Fruit fly (Drosophila melanogaster) whole organism, embryonic: ENCODE measurements around the gene CG17145.

Experiments used
- ATbp ChIP-seq: fragments of 200-800 bp; sonication (Bioruptor generic); optimal IDR thresholded peaks from 2 replicates; lab custom pipeline; 2017; ENCODE audit warnings: missing biosample characterization, mild to moderate bottlenecking, missing genetic modification characterization, missing genetic modification reagents
- BEAF-32 ChIP-seq: fragments of 200-800 bp; sonication (Bioruptor generic); optimal IDR thresholded peaks from 3 replicates; lab custom pipeline; 2017; ENCODE audit warnings: missing biosample characterization, missing genetic modification characterization, mild to moderate bottlenecking, moderate library complexity, missing genetic modification reagents
- Bteb2 ChIP-seq: fragments of 200-800 bp; sonication (Bioruptor generic); optimal IDR thresholded peaks from 2 replicates; lab custom pipeline; 2016; ENCODE audit warnings: missing biosample characterization, missing genetic modification characterization
- CG10209 ChIP-seq: fragments of 200-800 bp; sonication (Bioruptor generic); optimal IDR thresholded peaks from 3 replicates; lab custom pipeline; 2017; ENCODE audit warnings: missing biosample characterization, mild to moderate bottlenecking, missing genetic modification characterization, missing genetic modification reagents
- CG10321 ChIP-seq: fragments of 200-800 bp; sonication (Bioruptor generic); IDR thresholded peaks from 2 replicates; pipeline ENCODE4 v1.3.6; 2022; ENCODE audit warnings: missing biosample characterization, missing genetic modification characterization
- CG10654 ChIP-seq: fragments of 200-800 bp; sonication (Bioruptor generic); optimal IDR thresholded peaks from 2 replicates; lab custom pipeline; 2016; ENCODE audit warnings: missing biosample characterization, missing genetic modification characterization
- CG11085 ChIP-seq: fragments of 200-800 bp; sonication (Bioruptor generic); IDR thresholded peaks from 2 replicates; pipeline ENCODE4 v1.3.6; 2022; ENCODE audit warnings: missing biosample characterization, missing genetic modification characterization
- CG12071 ChIP-seq: fragments of 200-800 bp; sonication (Bioruptor generic); optimal IDR thresholded peaks from 3 replicates; lab custom pipeline; 2018; ENCODE audit warnings: missing biosample characterization, mild to moderate bottlenecking, missing genetic modification characterization
- CG12104 ChIP-seq: fragments of 200-800 bp; sonication (Bioruptor generic); optimal IDR thresholded peaks from 3 replicates; lab custom pipeline; 2016; ENCODE audit warnings: missing biosample characterization, missing genetic modification characterization
- CG14441 ChIP-seq: fragments of 200-800 bp; sonication (Bioruptor generic); IDR thresholded peaks from 2 replicates; pipeline ENCODE4 v1.3.6; 2022; ENCODE audit warnings: missing biosample characterization, missing genetic modification characterization
- CG14710 ChIP-seq: fragments of 200-800 bp; sonication (Bioruptor generic); optimal IDR thresholded peaks from 3 replicates; lab custom pipeline; 2019; ENCODE audit warnings: missing biosample characterization, mild to moderate bottlenecking, missing genetic modification characterization, moderate library complexity
- CG15601 ChIP-seq: fragments of 200-800 bp; sonication (Bioruptor generic); optimal IDR thresholded peaks from 3 replicates; lab custom pipeline; 2019; ENCODE audit warnings: missing biosample characterization, mild to moderate bottlenecking, missing genetic modification characterization, moderate library complexity
- CG16779 ChIP-seq: fragments of 200-800 bp; sonication (Bioruptor generic); IDR thresholded peaks from 2 replicates; pipeline ENCODE4 v1.3.6; 2022; ENCODE audit warnings: missing biosample characterization, missing genetic modification characterization
- CG18011 ChIP-seq: fragments of 200-800 bp; sonication (Bioruptor generic); optimal IDR thresholded peaks from 2 replicates; lab custom pipeline; 2017; ENCODE audit warnings: missing biosample characterization, missing genetic modification characterization, mild to moderate bottlenecking, moderate library complexity, missing genotype
- CG18764 ChIP-seq: fragments of 200-800 bp; sonication (Bioruptor generic); optimal IDR thresholded peaks from 3 replicates; lab custom pipeline; 2016; ENCODE audit warnings: missing biosample characterization, missing genetic modification characterization
- CG2120 ChIP-seq: fragments of 200-800 bp; sonication (Bioruptor generic); optimal IDR thresholded peaks from 3 replicates; lab custom pipeline; 2016; ENCODE audit warnings: missing biosample characterization, missing genetic modification characterization
- CG31388 ChIP-seq: fragments of 200-800 bp; sonication (Bioruptor generic); optimal IDR thresholded peaks from 2 replicates; lab custom pipeline; 2016; ENCODE audit warnings: missing biosample characterization, missing genetic modification characterization
- CG32767 ChIP-seq: fragments of 200-800 bp; sonication (Bioruptor generic); IDR thresholded peaks from 2 replicates; pipeline ENCODE4 v1.3.6; 2022; ENCODE audit warnings: missing biosample characterization, missing genetic modification characterization
- CG3281 ChIP-seq: fragments of 200-800 bp; sonication (Bioruptor generic); optimal IDR thresholded peaks from 3 replicates; lab custom pipeline; 2017; ENCODE audit warnings: missing biosample characterization, mild to moderate bottlenecking, missing genetic modification characterization
- CG4424 ChIP-seq: fragments of 200-800 bp; sonication (Bioruptor generic); optimal IDR thresholded peaks from 3 replicates; lab custom pipeline; 2016; ENCODE audit warnings: missing biosample characterization, missing genetic modification characterization
- CG5953 ChIP-seq: fragments of 200-800 bp; sonication (Bioruptor generic); IDR thresholded peaks from 2 replicates; pipeline ENCODE4 v1.3.6; 2022; ENCODE audit warnings: missing biosample characterization, missing genetic modification characterization
- CG7357 ChIP-seq: fragments of 200-800 bp; sonication (Bioruptor generic); IDR thresholded peaks from 3 replicates; pipeline ENCODE4 v1.3.6; 2022; ENCODE audit warnings: missing biosample characterization, missing genetic modification characterization
- CG8089 ChIP-seq: fragments of 200-800 bp; sonication (Bioruptor generic); optimal IDR thresholded peaks from 3 replicates; lab custom pipeline; 2016; ENCODE audit warnings: missing biosample characterization, missing genetic modification characterization
- CG9797 ChIP-seq: fragments of 200-800 bp; sonication (Bioruptor generic); optimal IDR thresholded peaks from 3 replicates; lab custom pipeline; 2018; ENCODE audit warnings: missing biosample characterization, mild to moderate bottlenecking, missing genetic modification characterization
- Dll ChIP-seq: fragments of 200-800 bp; sonication (Bioruptor generic); IDR thresholded peaks from 4 replicates; pipeline ENCODE4 v1.3.6; 2022; ENCODE audit warnings: missing biosample characterization, missing genetic modification characterization; ENCODE audit not compliant: partially characterized antibody
- Fer3 ChIP-seq: fragments of 200-800 bp; sonication (Bioruptor generic); optimal IDR thresholded peaks from 2 replicates; lab custom pipeline; 2018; ENCODE audit warnings: missing biosample characterization, mild to moderate bottlenecking, missing genetic modification characterization, moderate library complexity
- HLH3B ChIP-seq: fragments of 200-800 bp; sonication (Bioruptor generic); IDR thresholded peaks from 2 replicates; pipeline ENCODE4 v1.3.6; 2022; ENCODE audit warnings: missing biosample characterization, missing genetic modification characterization
- HLH4C ChIP-seq: fragments of 200-800 bp; sonication (Bioruptor generic); IDR thresholded peaks from 3 replicates; pipeline ENCODE4 v1.3.6; 2022; ENCODE audit warnings: missing biosample characterization, missing genetic modification characterization; ENCODE audit not compliant: partially characterized antibody
- HLHmδ ChIP-seq: fragments of 200-800 bp; sonication (Bioruptor generic); optimal IDR thresholded peaks from 2 replicates; lab custom pipeline; 2018; ENCODE audit warnings: missing biosample characterization, mild to moderate bottlenecking, missing genetic modification characterization, moderate library complexity
- Kr ChIP-seq: fragments of 200-800 bp; sonication (Bioruptor generic); optimal IDR thresholded peaks from 2 replicates; lab custom pipeline; 2017; ENCODE audit warnings: missing biosample characterization, mild to moderate bottlenecking, missing genetic modification characterization
- Ptx1 ChIP-seq: fragments of 200-800 bp; sonication (Bioruptor generic); IDR thresholded peaks from 2 replicates; pipeline ENCODE4 v1.3.6; 2022; ENCODE audit warnings: missing biosample characterization, missing genetic modification characterization
- Taf1 ChIP-seq: fragments of 200-800 bp; sonication (Bioruptor generic); IDR thresholded peaks from 2 replicates; pipeline ENCODE4 v1.3.6; 2022; ENCODE audit warnings: missing biosample characterization, missing genetic modification characterization
- Trl ChIP-seq, 3 experiments: fragments of >200 bp in 2 of 3; fragments of 200-800 bp in 1 of 3; sonication (Bioruptor generic) in 1 of 3; optimal IDR thresholded peaks; 2 replicates in 1 of 3; 3 replicates in 2 of 3; lab custom pipeline; 2016 to 2017; ENCODE audit warnings: missing biosample characterization in 1 of 3, missing genetic modification characterization in 1 of 3
- ap ChIP-seq: fragments of 200-800 bp; sonication (Bioruptor generic); IDR thresholded peaks from 2 replicates; pipeline ENCODE4 v1.3.6; 2022; ENCODE audit warnings: missing biosample characterization, missing genetic modification characterization
- ara ChIP-seq: fragments of 200-800 bp; sonication (Bioruptor generic); IDR thresholded peaks from 2 replicates; pipeline ENCODE4 v1.3.6; 2022; ENCODE audit warnings: missing biosample characterization, missing genetic modification characterization
- chinmo ChIP-seq: fragments of 200-800 bp; sonication (Bioruptor generic); IDR thresholded peaks from 4 replicates; pipeline ENCODE4 v1.3.6; 2022; ENCODE audit warnings: missing biosample characterization, missing genetic modification characterization; ENCODE audit not compliant: partially characterized antibody
- dm ChIP-seq: fragments of 200-800 bp; sonication (Bioruptor generic); optimal IDR thresholded peaks from 3 replicates; lab custom pipeline; 2016; ENCODE audit warnings: missing biosample characterization, missing genetic modification characterization
- gcm ChIP-seq: fragments of 200-800 bp; sonication (Bioruptor generic); optimal IDR thresholded peaks from 2 replicates; lab custom pipeline; 2019; ENCODE audit warnings: missing biosample characterization, mild to moderate bottlenecking, missing genetic modification characterization, moderate library complexity
- kay ChIP-seq: fragments of 200-800 bp; sonication (Bioruptor generic); optimal IDR thresholded peaks from 2 replicates; lab custom pipeline; 2016; ENCODE audit warnings: missing biosample characterization, missing genetic modification characterization
- lbe ChIP-seq: fragments of 200-800 bp; sonication (Bioruptor generic); optimal IDR thresholded peaks from 2 replicates; lab custom pipeline; 2016; ENCODE audit warnings: missing biosample characterization, mild to moderate bottlenecking, missing genetic modification characterization
- nerfin-1 ChIP-seq: fragments of 200-800 bp; sonication (Bioruptor generic); optimal IDR thresholded peaks from 3 replicates; lab custom pipeline; 2019; ENCODE audit warnings: missing biosample characterization, mild to moderate bottlenecking, missing genetic modification characterization, moderate library complexity
- pita ChIP-seq: fragments of 200-800 bp; sonication (Bioruptor generic); optimal IDR thresholded peaks from 2 replicates; lab custom pipeline; 2017; ENCODE audit warnings: missing biosample characterization, mild to moderate bottlenecking, missing genetic modification characterization
- rib ChIP-seq: fragments of 200-800 bp; sonication (Bioruptor generic); IDR thresholded peaks from 2 replicates; pipeline ENCODE4 v1.3.6; 2022; ENCODE audit warnings: missing biosample characterization, missing genetic modification characterization
- sens-2 ChIP-seq: fragments of 200-800 bp; sonication (Bioruptor generic); IDR thresholded peaks from 2 replicates; pipeline ENCODE4 v1.3.6; 2022; ENCODE audit warnings: missing biosample characterization, missing genetic modification characterization
- trh ChIP-seq: fragments of 200-800 bp; sonication (Bioruptor generic); optimal IDR thresholded peaks from 2 replicates; lab custom pipeline; 2016; ENCODE audit warnings: missing biosample characterization, missing genetic modification characterization
- tx ChIP-seq: fragments of 200-800 bp; sonication (Bioruptor generic); optimal IDR thresholded peaks from 2 replicates; lab custom pipeline; 2016; ENCODE audit warnings: missing biosample characterization, missing genetic modification characterization
- unpg ChIP-seq: fragments of 200-800 bp; sonication (Bioruptor generic); optimal IDR thresholded peaks from 3 replicates; lab custom pipeline; 2018; ENCODE audit warnings: missing biosample characterization, mild to moderate bottlenecking, missing genetic modification characterization, moderate library complexity
- wdn ChIP-seq: fragments of 200-800 bp; sonication (Bioruptor generic); IDR thresholded peaks from 2 replicates; pipeline ENCODE4 v1.3.6; 2022; ENCODE audit warnings: missing biosample characterization, missing genetic modification characterization
- wor ChIP-seq: fragments of 200-800 bp; sonication (Bioruptor generic); IDR thresholded peaks from 2 replicates; pipeline ENCODE4 v1.3.6; 2022; ENCODE audit warnings: missing biosample characterization, missing genetic modification characterization
- zen ChIP-seq: fragments of 200-800 bp; sonication (Bioruptor generic); optimal IDR thresholded peaks from 3 replicates; lab custom pipeline; 2018; ENCODE audit warnings: missing biosample characterization, mild to moderate bottlenecking, missing genetic modification characterization, moderate library complexity
- zfh2 ChIP-seq: fragments of 200-800 bp; sonication (Bioruptor generic); optimal IDR thresholded peaks from 2 replicates; lab custom pipeline; 2016; ENCODE audit warnings: missing biosample characterization, missing genetic modification characterization

The CG17145 gene

dm6 chr3L:20194731-20195130, 26.9 kb upstream of the CG17145 start (continued):
- TF ChIP-seq unpg (GFP tag; lab: Kevin White, UChicago), result peak; percentile 57
- no peak for TF ChIP-seq pita (GFP tag; lab: Kevin White, UChicago)
- TF ChIP-seq zfh2 (GFP tag; lab: Kevin White, UChicago), result peak; percentile 2
- peak; percentile 48 for TF ChIP-seq Fer3 (tag; lab: Kevin White, UChicago)
- peak; percentile 29 for TF ChIP-seq CG4424
- TF ChIP-seq lbe, result peak; percentile 48
- TF ChIP-seq CG7357, result no peak
- TF ChIP-seq CG14710 (tag; lab: Kevin White, UChicago), result no peak
- TF ChIP-seq CG32767 (GFP tag; lab: Robert Waterston, UW), result no peak; the same call in 1 of the 2 replicates
- TF ChIP-seq gcm (GFP tag; lab: Kevin White, UChicago), result no peak
- TF ChIP-seq CG12071 (GFP tag; lab: Kevin White, UChicago), result peak; percentile 14
- TF ChIP-seq CG8089, result no peak
- TF ChIP-seq HLH4C (GFP tag; lab: Robert Waterston, UW), result no peak
- no peak for TF ChIP-seq CG12104 (GFP tag; lab: Kevin White, UChicago)
- TF ChIP-seq CG16779 (GFP tag; lab: Robert Waterston, UW), result no peak
- no peak for TF ChIP-seq Dll (GFP tag; lab: Robert Waterston, UW)
- TF ChIP-seq nerfin-1 (tag; lab: Kevin White, UChicago), result no peak
- no peak for TF ChIP-seq sens-2 (GFP tag; lab: Robert Waterston, UW)
- TF ChIP-seq wor, result no peak
- peak; percentile 42; the same call in 1 of the 2 replicates for TF ChIP-seq HLH3B (GFP tag; lab: Robert Waterston, UW)
- no peak for TF ChIP-seq CG11085 (GFP tag; lab: Robert Waterston, UW)
- no peak for TF ChIP-seq CG5953
- TF ChIP-seq CG10654 (GFP tag; lab: Kevin White, UChicago), result peak; percentile 29
- TF ChIP-seq dm, result no peak
- no peak for TF ChIP-seq kay
- TF ChIP-seq Taf1 (GFP tag; lab: Robert Waterston, UW), result peak; percentile 53; the same call in 1 of the 2 replicates
- no peak for TF ChIP-seq tx
- peak; percentile 59 for TF ChIP-seq CG2120 (GFP tag; lab: Kevin White, UChicago)
- TF ChIP-seq CG3281 (GFP tag; lab: Kevin White, UChicago), result peak; percentile 32
- TF ChIP-seq zen (tag; lab: Kevin White, UChicago), result no peak
- TF ChIP-seq CG14441 (GFP tag; lab: Robert Waterston, UW), result peak; percentile 64
- TF ChIP-seq BEAF-32 (GFP tag; lab: Kevin White, UChicago), result no peak
- TF ChIP-seq Ptx1 (GFP tag; lab: Robert Waterston, UW), result peak; percentile 43; the same call in 1 of the 2 replicates
- TF ChIP-seq CG10209 (GFP tag; lab: Kevin White, UChicago), result peak; percentile 26
- TF ChIP-seq chinmo (GFP tag; lab: Robert Waterston, UW), result 0 out of 4 replicates have a peak, but pooled peaks have one; percentile 35
- TF ChIP-seq CG15601 (tag; lab: Kevin White, UChicago), result no peak
- no peak for TF ChIP-seq trh (GFP tag; lab: Kevin White, UChicago)
- no peak for TF ChIP-seq CG18011
- TF ChIP-seq HLHmδ, result no peak
- TF ChIP-seq Trl (optimal IDR thresholded peaks at IDR 0.05; lab: Kevin White, UChicago), result no peak
- peak; percentile 33 for TF ChIP-seq Trl (GFP tag; optimal IDR thresholded peaks at IDR 0.05; lab: Kevin White, UChicago)
- no peak for TF ChIP-seq CG9797
- TF ChIP-seq ap (GFP tag; lab: Robert Waterston, UW), result no peak
- TF ChIP-seq CG31388 (GFP tag; lab: Kevin White, UChicago), result no peak
- no peak for TF ChIP-seq Kr (GFP tag; lab: Kevin White, UChicago)
- no peak for TF ChIP-seq Bteb2 (GFP tag; lab: Kevin White, UChicago)
- TF ChIP-seq ATbp (GFP tag; lab: Kevin White, UChicago), result no peak
- TF ChIP-seq CG10321 (GFP tag; lab: Robert Waterston, UW), result no peak
- TF ChIP-seq CG18764 (GFP tag; lab: Kevin White, UChicago), result no peak
- TF ChIP-seq wdn, result no peak
- peak; percentile 26; the same call in 1 of the 2 replicates for TF ChIP-seq ara
- TF ChIP-seq rib (GFP tag; lab: Robert Waterston, UW), result no peak
